ENCODE assay signal across 5 worm cellular contexts in the genomic region with DNA sequence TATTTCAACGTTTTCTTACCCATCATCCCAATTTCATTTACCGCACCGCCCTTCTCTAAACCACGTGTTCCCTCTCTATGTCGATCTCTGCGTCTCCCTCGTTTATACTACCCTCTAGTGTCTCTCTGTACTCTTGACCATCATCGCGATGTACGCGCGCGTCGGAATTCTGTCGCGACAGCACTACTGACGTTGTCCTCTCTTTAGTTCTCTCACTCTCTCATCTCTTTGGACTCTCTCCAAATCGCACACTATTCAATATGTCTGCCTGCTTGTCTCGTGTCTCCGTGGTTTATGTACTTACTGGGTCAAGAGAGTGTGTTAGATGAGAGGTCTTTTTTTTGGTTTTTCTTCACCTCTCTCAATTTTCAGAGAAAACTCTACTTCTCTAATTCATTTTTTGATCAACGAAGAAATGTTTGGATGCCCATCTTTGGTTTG.
TF ChIP-seq lines count a peak whose summit lies in the region.

No protein-coding gene starts in this region.

TF ChIP-seq in whole organism, L1 larva, 84 proteins besides CTCF, POLR2A, EP300 and RAD21 (continues in another document):
- TF ChIP-seq unc-130 (tag; optimal IDR thresholded peaks at IDR 0.05; lab: Kevin White, UChicago) (peak; percentile 98), ama-1 (optimal IDR thresholded peaks at IDR 0.05; lab: Kevin White, UChicago) (peak; percentile 75), alr-1 (tag; optimal IDR thresholded peaks at IDR 0.05; lab: Kevin White, UChicago; ENCODE audit: borderline replicate concordance) (no peak), snu-23 (GFP tag; optimal IDR thresholded peaks at IDR 0.05; lab: Kevin White, UChicago) (peak; percentile 100), ztf-11 (tag; optimal IDR thresholded peaks at IDR 0.05; lab: Kevin White, UChicago) (peak in 1 of 2 experiments; percentile 95), nhr-77 (tag; optimal IDR thresholded peaks at IDR 0.05; lab: Kevin White, UChicago) (peak; percentile 97), fos-1 (tag; optimal IDR thresholded peaks at IDR 0.05; lab: Kevin White, UChicago) (peak; percentile 95), hlh-4 (tag; optimal IDR thresholded peaks at IDR 0.05; lab: Kevin White, UChicago) (no peak), efl-3 (GFP tag; optimal IDR thresholded peaks at IDR 0.05; lab: Kevin White, UChicago) (peak; percentile 58), nhr-85 (tag; lab: Kevin White, UChicago) (peak; percentile 99), elt-3 (tag; optimal IDR thresholded peaks at IDR 0.05; lab: Kevin White, UChicago) (peak in 4 of 6 experiments; percentile 48 to 92 (median 86)), unc-98 (GFP tag; IDR thresholded peaks at IDR 0.05; lab: Robert Waterston, UW) (peak; percentile 64; the same call in 1 of the 2 replicates), lin-39 (tag; optimal IDR thresholded peaks at IDR 0.05; lab: Kevin White, UChicago) (peak; percentile 91), mep-1 (tag; optimal IDR thresholded peaks at IDR 0.05; lab: Kevin White, UChicago) (peak; percentile 98), hlh-17 (GFP tag; optimal IDR thresholded peaks at IDR 0.05; lab: Kevin White, UChicago; ENCODE audit: borderline replicate concordance) (no peak), isw-1 (GFP tag; IDR thresholded peaks at IDR 0.05; lab: Robert Waterston, UW) (peak; percentile 93)

TF ChIP-seq in whole organism, L3 larva, 47 proteins besides CTCF, POLR2A, EP300 and RAD21 (continues in another document):
- TF ChIP-seq mml-1 (tag; optimal IDR thresholded peaks at IDR 0.05; lab: Kevin White, UChicago) (peak; percentile 2), ztf-11 (tag; optimal IDR thresholded peaks at IDR 0.05; lab: Kevin White, UChicago) (no peak), nhr-11 (tag; optimal IDR thresholded peaks at IDR 0.05; lab: Kevin White, UChicago) (peak; percentile 94), unc-39 (tag; optimal IDR thresholded peaks at IDR 0.05; lab: Kevin White, UChicago) (peak; percentile 51), eor-1 (tag; optimal IDR thresholded peaks at IDR 0.05; lab: Kevin White, UChicago) (peak in 1 of 2 experiments; percentile 50), ceh-28 (tag; optimal IDR thresholded peaks at IDR 0.05; lab: Kevin White, UChicago) (peak; percentile 91), skn-1 (tag; optimal IDR thresholded peaks at IDR 0.05; lab: Kevin White, UChicago) (peak; percentile 91), nhr-28 (tag; optimal IDR thresholded peaks at IDR 0.05; lab: Kevin White, UChicago) (no peak), nhr-12 (tag; optimal IDR thresholded peaks at IDR 0.05; lab: Kevin White, UChicago) (no peak), lin-15B (tag; optimal IDR thresholded peaks at IDR 0.05; lab: Kevin White, UChicago) (peak; percentile 63), daf-12 (tag; optimal IDR thresholded peaks at IDR 0.05; lab: Kevin White, UChicago) (peak; percentile 3), nhr-67 (tag; optimal IDR thresholded peaks at IDR 0.05; lab: Kevin White, UChicago) (no peak), elt-2 (tag; optimal IDR thresholded peaks at IDR 0.05; lab: Kevin White, UChicago) (peak; percentile 85), nhr-23 (tag; optimal IDR thresholded peaks at IDR 0.05; lab: Kevin White, UChicago) (peak; percentile 98), R02D3.7 (tag; optimal IDR thresholded peaks at IDR 0.05; lab: Kevin White, UChicago) (peak; percentile 78), ceh-82 (tag; optimal IDR thresholded peaks at IDR 0.05; lab: Kevin White, UChicago) (peak; percentile 81), nfya-1 (tag; optimal IDR thresholded peaks at IDR 0.05; lab: Kevin White, UChicago; ENCODE audit: insufficient read depth) (peak; percentile 95), nhr-237 (tag; optimal IDR thresholded peaks at IDR 0.05; lab: Kevin White, UChicago) (no peak)

TF ChIP-seq in whole organism, early embryonic, 17 proteins besides CTCF, POLR2A, EP300 and RAD21:
- TF ChIP-seq ets-7 (tag; optimal IDR thresholded peaks at IDR 0.05; lab: Kevin White, UChicago): no peak
- TF ChIP-seq hmg-4 (GFP tag; optimal IDR thresholded peaks at IDR 0.05; lab: Kevin White, UChicago): peak; percentile 10
- TF ChIP-seq F13C5.2 (tag; optimal IDR thresholded peaks at IDR 0.05; lab: Kevin White, UChicago): peak; percentile 21
- TF ChIP-seq hnd-1 (tag; optimal IDR thresholded peaks at IDR 0.05; lab: Kevin White, UChicago): no peak
- TF ChIP-seq sea-1 (GFP tag; conservative IDR thresholded peaks at IDR 0.05; lab: Robert Waterston, UW): no peak

TF ChIP-seq in whole organism, midembryonic, 9 proteins besides CTCF, POLR2A, EP300 and RAD21:
- TF ChIP-seq klf-2 (GFP tag; conservative IDR thresholded peaks at IDR 0.05; lab: Robert Waterston, UW) (no peak), cog-1 (tag; optimal IDR thresholded peaks at IDR 0.05; lab: Kevin White, UChicago) (peak; percentile 87), tab-1 (GFP tag; IDR thresholded peaks at IDR 0.05; lab: Robert Waterston, UW) (no peak), T22C8.4 (GFP tag; IDR thresholded peaks at IDR 0.05; lab: Robert Waterston, UW) (no peak), ztf-23 (GFP tag; IDR thresholded peaks at IDR 0.05; lab: Robert Waterston, UW) (0 out of 2 replicates have a peak, but pooled peaks have one; percentile 5), ztf-29 (GFP tag; IDR thresholded peaks at IDR 0.05; lab: Robert Waterston, UW) (no peak), med-1 (GFP tag; optimal IDR thresholded peaks at IDR 0.05; lab: Kevin White, UChicago; ENCODE audit: insufficient read depth) (no peak), flt-1 (GFP tag; IDR thresholded peaks at IDR 0.05; lab: Robert Waterston, UW) (peak; percentile 51; the same call in 1 of the 2 replicates), ref-1 (GFP tag; conservative IDR thresholded peaks at IDR 0.05; lab: Robert Waterston, UW) (no peak)
TF ChIP-seq in whole organism, midembryonic: peak in this region for 3.

TF ChIP-seq in whole organism, young adult, 124 proteins besides CTCF, POLR2A, EP300 and RAD21 (continues in another document):
- TF ChIP-seq ztf-22 (GFP tag; optimal IDR thresholded peaks at IDR 0.05; lab: Kevin White, UChicago) (peak; percentile 51), snpc-1.1 (tag; optimal IDR thresholded peaks at IDR 0.05; lab: Kevin White, UChicago; ENCODE audit: insufficient read depth) (no peak), rec-8 (tag; optimal IDR thresholded peaks at IDR 0.05; lab: Kevin White, UChicago) (no peak), tbx-9 (tag; optimal IDR thresholded peaks at IDR 0.05; lab: Kevin White, UChicago; ENCODE audit: borderline replicate concordance) (no peak), B0261.1 (tag; optimal IDR thresholded peaks at IDR 0.05; lab: Kevin White, UChicago) (no peak), F52B5.7 (tag; optimal IDR thresholded peaks at IDR 0.05; lab: Kevin White, UChicago) (peak; percentile 77), unc-130 (GFP tag; optimal IDR thresholded peaks at IDR 0.05; lab: Kevin White, UChicago) (no peak), ztf-28 (GFP tag; IDR thresholded peaks at IDR 0.05; lab: Robert Waterston, UW) (no peak), Y56A3A.18 (GFP tag; IDR thresholded peaks at IDR 0.05; lab: Robert Waterston, UW) (peak; percentile 64; the same call in 1 of the 2 replicates), lin-35 (GFP tag; optimal IDR thresholded peaks at IDR 0.05; lab: Kevin White, UChicago) (peak in 1 of 3 experiments; percentile 87), ztf-6 (GFP tag; IDR thresholded peaks at IDR 0.05; lab: Robert Waterston, UW) (0 out of 2 replicates have a peak, but pooled peaks have one; percentile 64), Y67H2A.10 (GFP tag; conservative IDR thresholded peaks at IDR 0.05; lab: Robert Waterston, UW) (peak; percentile 37; the same call in 1 of the 2 replicates), sptf-2 (GFP tag; optimal IDR thresholded peaks at IDR 0.05; lab: Kevin White, UChicago) (no peak), akir-1 (GFP tag; optimal IDR thresholded peaks at IDR 0.05; lab: Kevin White, UChicago) (peak; percentile 49), ceh-40 (GFP tag; IDR thresholded peaks at IDR 0.05; lab: Robert Waterston, UW) (no peak), attf-6 (GFP tag; IDR thresholded peaks at IDR 0.05; lab: Robert Waterston, UW) (no peak), aptf-3 (GFP tag; IDR thresholded peaks at IDR 0.05; lab: Robert Waterston, UW) (no peak), F10E7.11 (tag; optimal IDR thresholded peaks at IDR 0.05; lab: Kevin White, UChicago) (no peak), C17E4.6 (GFP tag; IDR thresholded peaks at IDR 0.05; lab: Robert Waterston, UW) (no peak), ceh-27 (GFP tag; optimal IDR thresholded peaks at IDR 0.05; lab: Kevin White, UChicago) (peak; percentile 98), die-1 (tag; optimal IDR thresholded peaks at IDR 0.05; lab: Kevin White, UChicago) (peak; percentile 37), ceh-100 (GFP tag; IDR thresholded peaks at IDR 0.05; lab: Robert Waterston, UW) (peak; percentile 42; the same call in 1 of the 2 replicates), dpl-1 (GFP tag; optimal IDR thresholded peaks at IDR 0.05; lab: Kevin White, UChicago) (no peak), attf-5 (GFP tag; optimal IDR thresholded peaks at IDR 0.05; lab: Kevin White, UChicago) (peak; percentile 78), tlf-1 (GFP tag; optimal IDR thresholded peaks at IDR 0.05; lab: Kevin White, UChicago) (peak; percentile 79), B0336.3 (GFP tag; IDR thresholded peaks at IDR 0.05; lab: Robert Waterston, UW) (peak; percentile 84), hmg-1.2 (GFP tag; IDR thresholded peaks at IDR 0.05; lab: Robert Waterston, UW) (peak; percentile 94), lin-54 (GFP tag; optimal IDR thresholded peaks at IDR 0.05; lab: Kevin White, UChicago) (peak; percentile 71), ceh-58 (GFP tag; IDR thresholded peaks at IDR 0.05; lab: Robert Waterston, UW) (no peak), F39B2.1 (GFP tag; IDR thresholded peaks at IDR 0.05; lab: Robert Waterston, UW) (no peak), hlh-12 (tag; optimal IDR thresholded peaks at IDR 0.05; lab: Kevin White, UChicago) (no peak), ztf-3 (GFP tag; optimal IDR thresholded peaks at IDR 0.05; lab: Kevin White, UChicago) (peak; percentile 11), dpff-1 (tag; optimal IDR thresholded peaks at IDR 0.05; lab: Kevin White, UChicago) (no peak), cebp-2 (GFP tag; IDR thresholded peaks at IDR 0.05; lab: Robert Waterston, UW) (no peak), ama-1 (optimal IDR thresholded peaks at IDR 0.05; lab: Kevin White, UChicago) (no peak), ama-1 (GFP tag; optimal IDR thresholded peaks at IDR 0.05; lab: Kevin White, UChicago) (no peak), T07F8.4 (tag; optimal IDR thresholded peaks at IDR 0.05; lab: Kevin White, UChicago) (no peak), K12H6.12 (tag; optimal IDR thresholded peaks at IDR 0.05; lab: Kevin White, UChicago) (peak; percentile 96), hsf-1 (GFP tag; IDR thresholded peaks at IDR 0.05; lab: Robert Waterston, UW) (no peak), ztf-18 (tag; optimal IDR thresholded peaks at IDR 0.05; lab: Kevin White, UChicago) (peak; percentile 53), gei-17 (GFP tag; optimal IDR thresholded peaks at IDR 0.05; lab: Kevin White, UChicago) (peak; percentile 78), atf-7 (tag; optimal IDR thresholded peaks at IDR 0.05; lab: Kevin White, UChicago) (peak; percentile 91)
